Worm (Caenorhabditis elegans) whole organism, L3 larva: Measurements from ENCODE around the gene B0303.16.

Source experiments
- R02D3.7 ChIP-seq: fragments of 150-350 bp; optimal IDR thresholded peaks from 2 replicates; lab custom pipeline; 2014; ENCODE audit warnings: missing biosample characterization, missing genetic modification characterization
- ZK546.5 ChIP-seq: sonication (generic microtip); optimal IDR thresholded peaks from 2 replicates; lab custom pipeline; 2017; ENCODE audit warnings: missing biosample characterization, missing genetic modification characterization
- ama-1 ChIP-seq: fragments of 150-350 bp; optimal IDR thresholded peaks from 2 replicates; lab custom pipeline; 2018
- ceh-16 ChIP-seq: sonication (generic microtip); optimal IDR thresholded peaks from 2 replicates; lab custom pipeline; 2017; ENCODE audit warnings: missing biosample characterization, missing genetic modification characterization
- ceh-82 ChIP-seq: fragments of 150-350 bp; optimal IDR thresholded peaks from 2 replicates; lab custom pipeline; 2014; ENCODE audit warnings: missing biosample characterization, missing genetic modification characterization
- ceh-9 ChIP-seq: sonication (generic microtip); optimal IDR thresholded peaks from 2 replicates; lab custom pipeline; 2018; ENCODE audit warnings: missing biosample characterization, missing genetic modification characterization
- daf-12 ChIP-seq: fragments of 150-350 bp; optimal IDR thresholded peaks from 2 replicates; lab custom pipeline; 2014; ENCODE audit warnings: missing biosample characterization, missing genetic modification reagents, missing genetic modification characterization
- egl-5 ChIP-seq: fragments of 150-350 bp; optimal IDR thresholded peaks from 2 replicates; lab custom pipeline; 2017; ENCODE audit warnings: missing biosample characterization, missing genetic modification reagents, missing genetic modification characterization, inconsistent platforms
- elt-1 ChIP-seq: fragments of 150-350 bp; optimal IDR thresholded peaks from 2 replicates; lab custom pipeline; 2014; ENCODE audit warnings: missing biosample characterization, missing genetic modification characterization
- elt-2 ChIP-seq: sonication (generic microtip); optimal IDR thresholded peaks from 2 replicates; lab custom pipeline; 2016; ENCODE audit warnings: missing genetic modification reagents, mild to moderate bottlenecking, missing genetic modification characterization, missing compliant biosample characterization
- elt-3 ChIP-seq, 3 experiments: fragments of 150-350 bp in 1 of 3; sonication (generic microtip) in 2 of 3; optimal IDR thresholded peaks; 2 replicates in 2 of 3; 4 replicates in 1 of 3; lab custom pipeline; 2014 to 2017; ENCODE audit warnings: missing biosample characterization in 3 of 3, missing genetic modification characterization in 3 of 3
- eor-1 ChIP-seq, 2 experiments: fragments of 150-350 bp; optimal IDR thresholded peaks; 2 replicates each; lab custom pipeline; 2014 to 2018; ENCODE audit warnings: missing biosample characterization in 2 of 2, missing genetic modification characterization in 2 of 2
- fkh-2 ChIP-seq: fragments of 150-350 bp; optimal IDR thresholded peaks from 2 replicates; lab custom pipeline; 2014; ENCODE audit warnings: missing biosample characterization, missing genetic modification reagents, missing genetic modification characterization
- fos-1 ChIP-seq: fragments of 150-350 bp; optimal IDR thresholded peaks from 2 replicates; lab custom pipeline; 2014; ENCODE audit warnings: missing biosample characterization, missing genetic modification characterization
- hmg-11 ChIP-seq: sonication (generic microtip); optimal IDR thresholded peaks from 2 replicates; lab custom pipeline; 2016; ENCODE audit warnings: missing genetic modification characterization, missing compliant biosample characterization
- jun-1 ChIP-seq: fragments of 150-350 bp; optimal IDR thresholded peaks from 2 replicates; lab custom pipeline; 2014; ENCODE audit warnings: missing biosample characterization, missing genetic modification reagents, missing genetic modification characterization
- lin-15B ChIP-seq: fragments of 150-350 bp; optimal IDR thresholded peaks from 2 replicates; lab custom pipeline; 2014; ENCODE audit warnings: missing biosample characterization, missing genetic modification characterization
- lin-39 ChIP-seq: fragments of 150-350 bp; optimal IDR thresholded peaks from 2 replicates; lab custom pipeline; 2018; ENCODE audit warnings: missing biosample characterization, missing genetic modification reagents, missing genetic modification characterization
- lsy-12 ChIP-seq: sonication (generic microtip); optimal IDR thresholded peaks from 2 replicates; lab custom pipeline; 2016; ENCODE audit warnings: mild to moderate bottlenecking, missing genetic modification characterization, missing compliant biosample characterization
- mdl-1 ChIP-seq: fragments of 150-350 bp; optimal IDR thresholded peaks from 2 replicates; lab custom pipeline; 2014; ENCODE audit warnings: missing biosample characterization, missing genetic modification characterization
- nfya-1 ChIP-seq: sonication (generic microtip); optimal IDR thresholded peaks from 2 replicates; lab custom pipeline; 2017; ENCODE audit warnings: missing genetic modification characterization, mild to moderate bottlenecking, missing compliant biosample characterization, antibody characterized with exemption, moderate library complexity; ENCODE audit not compliant: insufficient read depth
- nhr-12 ChIP-seq: fragments of 150-350 bp; optimal IDR thresholded peaks from 2 replicates; lab custom pipeline; 2014; ENCODE audit warnings: missing biosample characterization, missing genetic modification characterization
- nhr-23 ChIP-seq: fragments of 150-350 bp; optimal IDR thresholded peaks from 2 replicates; lab custom pipeline; 2014; ENCODE audit warnings: missing biosample characterization, missing genetic modification reagents, missing genetic modification characterization
- nhr-237 ChIP-seq: fragments of 150-350 bp; optimal IDR thresholded peaks from 2 replicates; lab custom pipeline; 2014; ENCODE audit warnings: missing biosample characterization, missing genetic modification characterization
- nhr-25 ChIP-seq: sonication (generic microtip); optimal IDR thresholded peaks from 2 replicates; lab custom pipeline; 2017; ENCODE audit warnings: missing biosample characterization, missing genetic modification characterization
- nhr-43 ChIP-seq: sonication (generic microtip); optimal IDR thresholded peaks from 2 replicates; lab custom pipeline; 2016; ENCODE audit warnings: mild to moderate bottlenecking, missing genetic modification characterization, missing compliant biosample characterization; ENCODE audit not compliant: poor library complexity, severe bottlenecking
- nhr-67 ChIP-seq: fragments of 150-350 bp; optimal IDR thresholded peaks from 2 replicates; lab custom pipeline; 2014; ENCODE audit warnings: missing biosample characterization, missing genetic modification characterization
- nhr-76 ChIP-seq: fragments of 150-350 bp; sonication (generic microtip); optimal IDR thresholded peaks from 5 replicates; lab custom pipeline; 2014; ENCODE audit warnings: missing biosample characterization, missing genetic modification characterization
- nhr-77 ChIP-seq: fragments of 150-350 bp; optimal IDR thresholded peaks from 2 replicates; lab custom pipeline; 2014; ENCODE audit warnings: missing biosample characterization, missing genetic modification characterization
- pha-4 ChIP-seq: fragments of 150-350 bp; optimal IDR thresholded peaks from 2 replicates; lab custom pipeline; 2014; ENCODE audit warnings: missing biosample characterization, missing genetic modification reagents, missing genetic modification characterization
- pqm-1 ChIP-seq: fragments of 150-350 bp; optimal IDR thresholded peaks from 2 replicates; lab custom pipeline; 2017; ENCODE audit warnings: missing biosample characterization, missing genetic modification characterization, inconsistent platforms
- skn-1 ChIP-seq: fragments of 150-350 bp; optimal IDR thresholded peaks from 2 replicates; lab custom pipeline; 2014; ENCODE audit warnings: missing biosample characterization, missing genetic modification characterization
- snpc-4 ChIP-seq: fragments of 150-350 bp; optimal IDR thresholded peaks from 2 replicates; lab custom pipeline; 2014; ENCODE audit warnings: missing biosample characterization, missing genetic modification characterization
- tbx-2 ChIP-seq: sonication (generic microtip); optimal IDR thresholded peaks from 2 replicates; lab custom pipeline; 2016; ENCODE audit warnings: mild to moderate bottlenecking, missing genetic modification characterization, missing compliant biosample characterization
- unc-62 ChIP-seq: fragments of 150-350 bp; sonication (generic microtip); optimal IDR thresholded peaks from 4 replicates; lab custom pipeline; 2014; ENCODE audit warnings: missing biosample characterization, missing genetic modification reagents, missing genetic modification characterization
- zag-1 ChIP-seq: fragments of 150-350 bp; optimal IDR thresholded peaks from 2 replicates; lab custom pipeline; 2014; ENCODE audit warnings: missing biosample characterization, missing genetic modification characterization
- ztf-4 ChIP-seq: fragments of 150-350 bp; optimal IDR thresholded peaks from 2 replicates; lab custom pipeline; 2014; ENCODE audit warnings: missing biosample characterization, missing genetic modification characterization

B0303.16 gene

ce11 chrIII:8678371-8678770 lies 26.5 kb upstream of the B0303.16 start:
- TF ChIP-seq jun-1 (tag; lab: Kevin White, UChicago) = peak; percentile 61
- no peak for TF ChIP-seq ama-1 (lab: Kevin White, UChicago)
- TF ChIP-seq skn-1 = peak; percentile 34
- TF ChIP-seq lin-39 = peak; percentile 74
- TF ChIP-seq fos-1 (tag; lab: Kevin White, UChicago) = no peak
- no peak for TF ChIP-seq nhr-67 (tag; lab: Kevin White, UChicago)
- peak; percentile 90 for TF ChIP-seq hmg-11
- no peak for TF ChIP-seq elt-1 (tag; lab: Kevin White, UChicago)
- TF ChIP-seq nhr-77 (tag; lab: Kevin White, UChicago) = no peak
- TF ChIP-seq nhr-25 = peak; percentile 51
- peak; percentile 71 for TF ChIP-seq nfya-1 (tag; lab: Kevin White, UChicago)
- peak; percentile 12 for TF ChIP-seq ceh-82
- no peak for TF ChIP-seq daf-12
- no peak for TF ChIP-seq ceh-9 (tag; lab: Kevin White, UChicago)
- peak; percentile 64 for TF ChIP-seq lsy-12
- TF ChIP-seq nhr-23 (tag; lab: Kevin White, UChicago) = peak; percentile 61
- TF ChIP-seq pha-4 = peak; percentile 71
- no peak for TF ChIP-seq elt-3 (tag; optimal IDR thresholded peaks at IDR 0.05; lab: Kevin White, UChicago)
- TF ChIP-seq nhr-43 (tag; lab: Kevin White, UChicago) = peak; percentile 67
- TF ChIP-seq eor-1 (tag; optimal IDR thresholded peaks at IDR 0.05; lab: Kevin White, UChicago) = no peak
- peak; percentile 34 for TF ChIP-seq lin-15B (tag; lab: Kevin White, UChicago)
- TF ChIP-seq egl-5 = peak; percentile 30
- no peak for TF ChIP-seq zag-1 (tag; lab: Kevin White, UChicago)
- peak; percentile 15 for TF ChIP-seq elt-2 (tag; lab: Kevin White, UChicago)
- peak; percentile 26 for TF ChIP-seq pqm-1 (tag; lab: Kevin White, UChicago)
- peak; percentile 25 for TF ChIP-seq ztf-4 (tag; lab: Kevin White, UChicago)
- TF ChIP-seq tbx-2 (tag; lab: Kevin White, UChicago) = peak; percentile 55

ce11 chrIII:8683679-8684263 lies 21.1 kb upstream of the B0303.16 start, which contains the start of gene fli-1:
fli-1 (minus strand) TSS chrIII:8683736.
- TF ChIP-seq nfya-1 (tag; lab: Kevin White, UChicago) (peak; percentile 24), snpc-4 (peak; percentile 14), elt-1 (tag; lab: Kevin White, UChicago) (no peak), mdl-1 (tag; lab: Kevin White, UChicago) (no peak), nhr-76 (tag; lab: Kevin White, UChicago) (no peak), elt-2 (tag; lab: Kevin White, UChicago) (no peak), nhr-237 (tag; lab: Kevin White, UChicago) (no peak), ceh-16 (tag; lab: Kevin White, UChicago) (no peak), pha-4 (peak; percentile 11), hmg-11 (no peak), nhr-43 (tag; lab: Kevin White, UChicago) (peak; percentile 3), nhr-12 (tag; lab: Kevin White, UChicago) (no peak), lin-15B (tag; lab: Kevin White, UChicago) (peak; percentile 6), ama-1 (lab: Kevin White, UChicago) (no peak), lsy-12 (no peak), egl-5 (no peak), R02D3.7 (no peak), lin-39 (no peak), skn-1 (no peak), fkh-2 (tag; lab: Kevin White, UChicago) (no peak)

- TF ChIP-seq unc-62 (GFP tag; lab: Kevin White, UChicago) = no peak
- TF ChIP-seq lin-39 = no peak
- no peak for TF ChIP-seq ceh-16 (tag; lab: Kevin White, UChicago)
- TF ChIP-seq elt-3 (tag; optimal IDR thresholded peaks at IDR 0.05; lab: Kevin White, UChicago) = no peak
- no peak for TF ChIP-seq elt-2 (tag; lab: Kevin White, UChicago)
- TF ChIP-seq ZK546.5 (tag; lab: Kevin White, UChicago) = no peak
Observed at ce11 chrIII:8684421-8684820, 20.4 kb upstream of the B0303.16 start, which contains the start of gene anmt-1. anmt-1 (plus strand) TSS chrIII:8684808.
